Fruit fly (Drosophila melanogaster): ENCODE results near the gene Prestin.
A peak's percentile ranks its signal among the peaks of the same experiment; 100 is the strongest.

Prestin gene

DNA sequence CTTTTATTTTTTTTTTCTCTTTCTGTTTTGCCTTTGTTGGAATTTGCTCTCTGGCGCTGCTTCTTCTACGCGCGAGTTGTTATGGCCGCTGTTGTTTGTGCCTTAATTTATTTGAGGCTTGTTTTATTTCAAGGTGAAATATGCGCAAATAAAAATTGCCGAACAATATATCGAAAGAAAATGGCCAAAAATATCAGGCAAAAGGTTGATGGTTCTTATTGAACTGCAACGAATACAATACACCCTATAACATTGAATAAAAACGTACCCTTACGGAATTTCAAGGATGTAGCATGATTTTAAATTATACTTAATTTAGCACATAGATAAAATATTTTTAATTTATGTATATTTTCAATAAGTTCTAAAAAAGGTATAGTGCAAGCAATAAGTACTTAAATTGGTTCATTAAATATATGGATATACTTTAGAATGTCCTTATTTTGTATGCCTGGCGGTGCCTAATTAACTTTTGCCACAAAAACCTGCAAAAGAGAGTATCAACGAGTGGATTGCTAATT lies 42.0 kb upstream of the Prestin start (continued):
- TF ChIP-seq dimm (GFP tag; IDR thresholded peaks at IDR 0.05) (no peak), CG10654 (GFP tag; optimal IDR thresholded peaks at IDR 0.05) (no peak), CG34422 (GFP tag; IDR thresholded peaks at IDR 0.05) (no peak), ash1 (GFP tag; optimal IDR thresholded peaks at IDR 0.05) (no peak), CG3065 (GFP tag; optimal IDR thresholded peaks at IDR 0.05) (no peak), CG3281 (GFP tag; optimal IDR thresholded peaks at IDR 0.05) (peak; percentile 62), gem (tag; optimal IDR thresholded peaks at IDR 0.05) (peak; percentile 31), ftz-f1 (GFP tag; optimal IDR thresholded peaks at IDR 0.05) (no peak), nerfin-2 (GFP tag; IDR thresholded peaks at IDR 0.05; ENCODE audit: partially characterized antibody) (no peak), grau (tag; optimal IDR thresholded peaks at IDR 0.05) (peak; percentile 42), CG12659 (GFP tag; optimal IDR thresholded peaks at IDR 0.05) (no peak), Six4 (GFP tag; optimal IDR thresholded peaks at IDR 0.05) (no peak), CG7963 (GFP tag; IDR thresholded peaks at IDR 0.05; ENCODE audit: partially characterized antibody) (no peak), br (optimal IDR thresholded peaks at IDR 0.05) (no peak), CG1602 (GFP tag; optimal IDR thresholded peaks at IDR 0.05) (no peak), bcd (GFP tag; optimal IDR thresholded peaks at IDR 0.05) (peak; percentile 7), CG12104 (GFP tag; optimal IDR thresholded peaks at IDR 0.05) (no peak), Meics (GFP tag; optimal IDR thresholded peaks at IDR 0.05) (no peak), Nf-YB (GFP tag; optimal IDR thresholded peaks at IDR 0.05) (no peak), pho (GFP tag; optimal IDR thresholded peaks at IDR 0.05) (no peak), cato (GFP tag; optimal IDR thresholded peaks at IDR 0.05; ENCODE audit: borderline replicate concordance) (no peak), chif (GFP tag; optimal IDR thresholded peaks at IDR 0.05) (no peak), emc (GFP tag; optimal IDR thresholded peaks at IDR 0.05) (no peak), ind (GFP tag; optimal IDR thresholded peaks at IDR 0.05) (no peak), lab (GFP tag; optimal IDR thresholded peaks at IDR 0.05) (no peak), dati (GFP tag; IDR thresholded peaks at IDR 0.05) (no peak), TFAM (GFP tag; optimal IDR thresholded peaks at IDR 0.05) (no peak), slbo (GFP tag; IDR thresholded peaks at IDR 0.05) (peak; percentile 22; the same call in 1 of the 2 replicates), CG13775 (GFP tag; optimal IDR thresholded peaks at IDR 0.05) (peak; percentile 33), Bteb2 (GFP tag; optimal IDR thresholded peaks at IDR 0.05) (no peak), MESR4 (GFP tag; optimal IDR thresholded peaks at IDR 0.05) (no peak), vfl (GFP tag; optimal IDR thresholded peaks at IDR 0.05) (no peak), PHDP (tag; optimal IDR thresholded peaks at IDR 0.05) (no peak), psq (GFP tag; optimal IDR thresholded peaks at IDR 0.05) (no peak), lilli (GFP tag; optimal IDR thresholded peaks at IDR 0.05) (peak; percentile 8), D19B (GFP tag; optimal IDR thresholded peaks at IDR 0.05) (peak; percentile 62), sens (GFP tag) (no peak), CG9727 (GFP tag; optimal IDR thresholded peaks at IDR 0.05) (peak; percentile 2), CG2120 (GFP tag; optimal IDR thresholded peaks at IDR 0.05) (peak; percentile 11), jigr1 (GFP tag; IDR thresholded peaks at IDR 0.05) (no peak), Sox102F (GFP tag; optimal IDR thresholded peaks at IDR 0.05) (no peak), CG18476 (GFP tag; optimal IDR thresholded peaks at IDR 0.05) (no peak), amos (GFP tag; IDR thresholded peaks at IDR 0.05; ENCODE audit: partially characterized antibody) (no peak), gsb-n (tag; optimal IDR thresholded peaks at IDR 0.05) (no peak), CG3847 (GFP tag; IDR thresholded peaks at IDR 0.05) (no peak), ken (GFP tag; IDR thresholded peaks at IDR 0.05) (no peak), CG10543 (GFP tag; optimal IDR thresholded peaks at IDR 0.05) (peak; percentile 36), CG9437 (GFP tag; optimal IDR thresholded peaks at IDR 0.05) (no peak), Max (GFP tag; optimal IDR thresholded peaks at IDR 0.05) (no peak), CG2889 (GFP tag; IDR thresholded peaks at IDR 0.05) (no peak), Usf (GFP tag; optimal IDR thresholded peaks at IDR 0.05) (peak; percentile 11), tio (GFP tag; optimal IDR thresholded peaks at IDR 0.05) (no peak)
